Worm (Caenorhabditis elegans) whole organism, dauer: ENCODE measurements around the gene W07G4.7.

Source experiments
- unc-62 ChIP-seq: sonication (generic microtip); optimal IDR thresholded peaks from 2 replicates; lab custom pipeline; 2017; ENCODE audit warnings: missing biosample characterization, missing genetic modification reagents, missing genetic modification characterization

The W07G4.7 gene

DNA sequence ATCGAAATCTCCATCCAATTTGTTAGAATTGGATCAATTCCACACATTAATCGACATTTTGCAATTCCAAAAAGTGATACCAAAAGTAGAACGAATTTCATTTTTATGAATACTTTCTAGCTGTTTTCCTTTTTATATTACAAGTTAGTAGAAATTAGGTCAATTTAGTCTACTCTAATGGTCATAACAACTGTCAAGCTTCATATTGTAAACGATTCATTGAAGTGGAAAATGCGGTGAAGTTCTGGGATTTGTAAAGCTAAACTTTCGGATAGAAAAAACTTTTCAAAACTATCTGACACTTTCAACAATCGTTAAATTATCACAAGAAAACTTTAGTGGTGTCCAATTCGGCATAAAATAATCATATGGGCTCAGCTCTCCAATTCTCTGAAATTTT is at the start of gene W07G4.7:
Gene W07G4.7 (minus strand): TSS at position 101 of the 400 bp plus-strand sequence.
- TF ChIP-seq unc-62 (GFP tag; lab: Kevin White, UChicago) = no peak

- TF ChIP-seq unc-62 (GFP tag; lab: Kevin White, UChicago) = no peak
Measured at ce11 chrV:13083751-13084672, 49.5 kb upstream of the W07G4.7 start.

ce11 chrV:13082442-13083126 is 48.1 kb upstream of the W07G4.7 start, which contains the start of gene C34B4.2:
C34B4.2 (plus strand) TSS chrV:13083055.
- no peak for TF ChIP-seq unc-62 (GFP tag; lab: Kevin White, UChicago)

- TF ChIP-seq unc-62 (GFP tag; lab: Kevin White, UChicago) = no peak
Measured at ce11 chrV:13081197-13081747, 46.8 kb upstream of the W07G4.7 start.

DNA sequence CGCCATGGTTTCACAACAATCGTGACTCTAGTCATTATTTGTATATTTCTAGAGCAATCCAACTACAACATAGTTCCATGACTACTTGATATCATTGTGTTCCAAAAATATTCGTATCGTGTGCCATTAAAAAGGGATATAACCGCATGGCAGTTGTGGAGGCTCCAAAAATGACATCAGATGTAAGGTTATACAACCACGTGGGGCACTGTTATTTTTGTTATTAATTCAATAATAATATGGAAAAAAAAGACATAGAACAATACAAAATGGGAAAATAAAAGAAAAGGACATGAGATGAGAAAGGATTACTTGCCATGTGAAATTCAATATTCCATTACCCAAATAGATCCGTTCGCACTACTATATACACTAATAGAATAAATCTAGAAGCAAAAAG is 40.9 kb upstream of the W07G4.7 start:
- no peak for TF ChIP-seq unc-62 (GFP tag; lab: Kevin White, UChicago)

ce11 chrV:13074148-13074547 is 39.6 kb upstream of the W07G4.7 start:
- no peak for TF ChIP-seq unc-62 (GFP tag; lab: Kevin White, UChicago)

- TF ChIP-seq unc-62 (GFP tag; lab: Kevin White, UChicago) = no peak
Measured at ce11 chrV:13073145-13073544, 38.6 kb upstream of the W07G4.7 start.

ce11 chrV:13071052-13071451 is 36.5 kb upstream of the W07G4.7 start, which contains the start of gene C34B4.3:
C34B4.3 (minus strand) TSS chrV:13071152.
- no peak for TF ChIP-seq unc-62 (GFP tag; lab: Kevin White, UChicago)

DNA sequence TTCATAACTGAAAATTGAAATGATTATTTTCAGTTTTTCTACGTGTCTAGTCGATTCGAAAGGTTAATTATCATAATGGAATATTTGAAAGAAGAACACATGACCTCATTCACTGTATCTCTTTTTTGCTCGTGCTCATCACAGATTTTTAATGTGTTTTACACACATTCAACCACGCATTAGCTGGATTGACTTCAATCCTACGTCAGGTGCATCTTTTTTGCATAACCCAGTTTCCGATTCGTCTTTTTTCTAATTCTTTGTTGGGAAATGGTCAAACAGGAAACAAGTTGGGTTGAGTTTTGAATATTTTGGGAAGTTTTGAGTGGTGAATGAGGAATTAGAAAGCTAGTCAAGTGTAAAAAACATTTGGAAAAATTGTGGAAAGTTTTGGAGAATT is 35.8 kb upstream of the W07G4.7 start:
- TF ChIP-seq unc-62 (GFP tag; lab: Kevin White, UChicago) = no peak

DNA sequence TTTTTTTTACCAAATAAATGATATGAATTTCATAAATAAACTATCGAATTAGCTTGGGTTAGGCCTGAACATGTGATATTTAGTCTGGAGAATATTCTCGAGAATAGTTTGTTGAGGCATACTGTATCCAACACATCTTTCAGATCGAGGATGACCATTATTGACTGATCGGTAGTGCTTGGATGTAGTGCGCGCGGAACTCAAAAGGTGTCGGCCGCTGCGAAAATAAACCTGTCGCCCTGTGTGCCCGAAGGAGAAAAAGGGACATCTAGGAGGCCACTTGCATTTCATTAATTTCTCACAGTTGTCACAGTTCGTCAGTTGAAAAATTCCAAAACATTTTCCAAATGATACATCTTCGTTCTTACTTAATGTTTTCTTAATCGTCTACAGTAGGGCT is 29.7 kb upstream of the W07G4.7 start:
- TF ChIP-seq unc-62 (GFP tag; lab: Kevin White, UChicago) = no peak

- TF ChIP-seq unc-62 (GFP tag; lab: Kevin White, UChicago) = no peak
Measured at ce11 chrV:13063402-13063801, 28.9 kb upstream of the W07G4.7 start.

DNA sequence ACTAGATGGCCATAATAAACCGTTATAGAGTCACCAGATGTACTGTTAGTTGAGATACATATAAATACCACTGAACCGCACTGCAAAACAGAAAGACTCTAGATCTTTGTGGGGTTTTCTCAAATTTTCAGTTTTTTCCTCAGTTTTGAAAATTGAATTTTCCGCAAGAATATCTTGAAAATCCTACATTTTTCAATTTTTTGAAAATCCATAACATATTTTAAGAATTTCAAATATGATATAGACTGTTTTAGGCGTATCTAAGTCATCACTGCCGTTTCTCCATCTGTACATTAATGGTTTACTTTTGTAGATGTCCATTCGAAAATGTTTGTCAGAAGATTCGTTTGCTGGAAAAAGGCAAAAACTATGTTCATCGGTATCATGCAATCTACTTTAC is 27.3 kb upstream of the W07G4.7 start, which contains the start of gene F42E8.1:
Gene F42E8.1 (plus strand): TSS at position 301 of the 400 bp plus-strand sequence.
- TF ChIP-seq unc-62 (GFP tag; lab: Kevin White, UChicago) = no peak

ce11 chrV:13053635-13054034 is 19.1 kb upstream of the W07G4.7 start, which contains the start of gene srr-1:
srr-1 (minus strand) TSS chrV:13053735.
- no peak for TF ChIP-seq unc-62 (GFP tag; lab: Kevin White, UChicago)

DNA sequence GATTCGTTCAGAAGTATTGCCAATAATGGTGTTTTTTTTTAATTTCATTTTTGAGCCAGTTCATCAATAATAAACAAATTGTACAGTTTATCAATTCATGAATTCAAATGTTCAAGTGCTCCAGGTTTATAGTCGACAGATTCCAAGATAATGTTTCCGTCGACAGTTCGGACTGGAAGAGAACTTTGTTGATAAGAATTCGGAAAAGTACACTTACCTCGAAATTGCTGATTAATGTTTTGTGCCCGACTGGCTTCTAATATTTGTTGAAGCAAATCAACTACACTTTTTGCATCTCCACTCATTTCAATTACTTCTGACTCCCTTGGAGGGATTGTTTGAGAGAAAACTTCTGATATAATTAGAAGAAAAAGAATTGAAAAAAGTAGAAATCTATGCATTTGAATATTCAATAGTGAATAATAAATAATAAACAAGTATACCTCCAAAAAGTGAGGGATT is 14.7 kb upstream of the W07G4.7 start, which contains the start of gene W07G4.8:
Gene W07G4.8 (minus strand): TSS at position 412 of the 462 bp plus-strand sequence.
- no peak for TF ChIP-seq unc-62 (GFP tag; lab: Kevin White, UChicago)

DNA sequence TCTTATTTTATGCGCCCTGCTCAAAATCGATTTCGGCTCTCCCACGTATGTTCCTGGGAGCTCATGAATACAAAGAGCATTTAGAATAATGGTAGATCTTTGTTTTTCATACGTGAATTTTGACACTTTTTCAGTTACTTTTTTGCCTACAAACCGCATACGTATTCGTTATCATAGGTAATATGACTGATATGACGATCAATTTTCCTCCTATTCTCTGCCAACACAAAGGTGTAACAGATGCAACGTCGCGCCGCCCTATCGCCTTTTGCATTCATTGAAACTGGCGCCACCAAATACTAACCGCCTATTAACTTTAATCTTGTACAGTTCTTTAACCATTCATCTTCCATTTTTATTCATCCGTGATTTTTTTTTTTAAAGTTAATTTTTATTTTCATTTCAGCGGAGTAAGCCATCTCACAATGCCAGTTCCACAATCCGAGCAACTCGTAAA is 13.1 kb upstream of the W07G4.7 start, which contains the start of gene W07G4.5:
Gene W07G4.5 (plus strand): TSS at position 407 of the 457 bp plus-strand sequence.
- no peak for TF ChIP-seq unc-62 (GFP tag; lab: Kevin White, UChicago)
